Worm (Caenorhabditis elegans) whole organism, L2 larva: Measurements from ENCODE around the gene fbxa-63.

Experiments used
- C34F6.9 ChIP-seq: fragments of 150-350 bp; optimal IDR thresholded peaks from 2 replicates; lab custom pipeline; 2014; ENCODE audit warnings: missing biosample characterization, missing genetic modification characterization
- R02D3.7 ChIP-seq: fragments of 150-350 bp; optimal IDR thresholded peaks from 2 replicates; lab custom pipeline; 2014; ENCODE audit warnings: missing biosample characterization, missing genetic modification characterization
- ZK546.5 ChIP-seq: sonication (generic microtip); optimal IDR thresholded peaks from 2 replicates; lab custom pipeline; 2017; ENCODE audit warnings: missing biosample characterization, missing genetic modification characterization
- alr-1 ChIP-seq: fragments of 150-350 bp; optimal IDR thresholded peaks from 2 replicates; lab custom pipeline; 2014; ENCODE audit warnings: missing biosample characterization, missing genetic modification characterization
- aly-2 ChIP-seq: fragments of 150-350 bp; optimal IDR thresholded peaks from 2 replicates; lab custom pipeline; 2014; ENCODE audit warnings: missing biosample characterization, missing genetic modification characterization
- ama-1 ChIP-seq: fragments of 150-350 bp; optimal IDR thresholded peaks from 2 replicates; lab custom pipeline; 2018; ENCODE audit warnings: inconsistent platforms
- blmp-1 ChIP-seq: sonication (generic microtip); optimal IDR thresholded peaks from 2 replicates; lab custom pipeline; 2017; ENCODE audit warnings: missing genetic modification characterization, mild to moderate bottlenecking, missing compliant biosample characterization, antibody characterized with exemption, moderate library complexity; ENCODE audit not compliant: insufficient read depth
- ceh-82 ChIP-seq: fragments of 150-350 bp; optimal IDR thresholded peaks from 2 replicates; lab custom pipeline; 2014; ENCODE audit warnings: missing biosample characterization, missing genetic modification characterization
- crh-2 ChIP-seq: sonication (generic microtip); optimal IDR thresholded peaks from 2 replicates; lab custom pipeline; 2017; ENCODE audit warnings: missing biosample characterization, missing genetic modification characterization
- dmd-4 ChIP-seq: sonication (generic microtip); optimal IDR thresholded peaks from 2 replicates; lab custom pipeline; 2017; ENCODE audit warnings: missing biosample characterization, missing genetic modification characterization
- egl-27 ChIP-seq: sonication (generic microtip); optimal IDR thresholded peaks from 3 replicates; lab custom pipeline; 2017; ENCODE audit warnings: missing biosample characterization, missing genetic modification reagents, missing genetic modification characterization
- elt-1 ChIP-seq: fragments of 150-350 bp; optimal IDR thresholded peaks from 2 replicates; lab custom pipeline; 2014; ENCODE audit warnings: missing biosample characterization, missing genetic modification characterization
- elt-3 ChIP-seq: sonication (generic microtip); optimal IDR thresholded peaks from 2 replicates; lab custom pipeline; 2017; ENCODE audit warnings: missing biosample characterization, missing genetic modification characterization
- fos-1 ChIP-seq: fragments of 150-350 bp; optimal IDR thresholded peaks from 2 replicates; lab custom pipeline; 2014; ENCODE audit warnings: missing biosample characterization, missing genetic modification characterization
- gmeb-1 ChIP-seq: fragments of 150-350 bp; optimal IDR thresholded peaks from 2 replicates; lab custom pipeline; 2014; ENCODE audit warnings: missing biosample characterization, missing genetic modification characterization
- lin-11 ChIP-seq: fragments of 150-350 bp; sonication (generic microtip); optimal IDR thresholded peaks from 2 replicates; lab custom pipeline; 2014; ENCODE audit warnings: missing biosample characterization, missing genetic modification characterization, inconsistent platforms, mixed read lengths
- lin-13 ChIP-seq: fragments of 150-350 bp; optimal IDR thresholded peaks from 2 replicates; lab custom pipeline; 2014; ENCODE audit warnings: missing biosample characterization, missing genetic modification reagents, missing genetic modification characterization
- lin-39 ChIP-seq: fragments of 150-350 bp; optimal IDR thresholded peaks from 2 replicates; lab custom pipeline; 2014; ENCODE audit warnings: missing biosample characterization, missing genetic modification reagents, missing genetic modification characterization
- lsy-2 ChIP-seq, 2 experiments: fragments of 150-350 bp in 1 of 2; sonication (generic microtip) in 1 of 2; optimal IDR thresholded peaks; 2 replicates each; lab custom pipeline; 2014 to 2017; ENCODE audit warnings: missing biosample characterization in 2 of 2, missing genetic modification characterization in 2 of 2
- mab-5 ChIP-seq: fragments of 150-350 bp; optimal IDR thresholded peaks from 2 replicates; lab custom pipeline; 2014; ENCODE audit warnings: missing biosample characterization, missing genetic modification characterization
- mbf-1 ChIP-seq: sonication (generic microtip); optimal IDR thresholded peaks from 2 replicates; lab custom pipeline; 2017; ENCODE audit warnings: missing biosample characterization, missing genetic modification characterization
- mdl-1 ChIP-seq, 2 experiments: fragments of 150-350 bp in 1 of 2; sonication (generic microtip) in 1 of 2; optimal IDR thresholded peaks; 2 replicates each; lab custom pipeline; 2017; ENCODE audit warnings: missing biosample characterization in 2 of 2, missing genetic modification characterization in 2 of 2
- nhr-10 ChIP-seq: sonication (generic microtip); optimal IDR thresholded peaks from 2 replicates; lab custom pipeline; 2017; ENCODE audit warnings: missing biosample characterization, missing genetic modification characterization
- nhr-11 ChIP-seq: fragments of 150-350 bp; optimal IDR thresholded peaks from 2 replicates; lab custom pipeline; 2014; ENCODE audit warnings: missing biosample characterization, missing genetic modification characterization
- nhr-129 ChIP-seq: fragments of 150-350 bp; optimal IDR thresholded peaks from 2 replicates; lab custom pipeline; 2014; ENCODE audit warnings: missing biosample characterization, missing genetic modification characterization
- nhr-21 ChIP-seq: fragments of 150-350 bp; optimal IDR thresholded peaks from 2 replicates; lab custom pipeline; 2014; ENCODE audit warnings: missing biosample characterization, missing genetic modification characterization
- nhr-23 ChIP-seq: fragments of 150-350 bp; optimal IDR thresholded peaks from 2 replicates; lab custom pipeline; 2014; ENCODE audit warnings: missing biosample characterization, missing genetic modification reagents, missing genetic modification characterization
- nhr-237 ChIP-seq: fragments of 150-350 bp; optimal IDR thresholded peaks from 2 replicates; lab custom pipeline; 2014; ENCODE audit warnings: missing biosample characterization, missing genetic modification characterization
- nhr-25 ChIP-seq: fragments of 150-350 bp; sonication (generic microtip); optimal IDR thresholded peaks from 3 replicates; lab custom pipeline; 2014; ENCODE audit warnings: missing biosample characterization, missing genetic modification characterization
- nhr-6 ChIP-seq: fragments of 150-350 bp; optimal IDR thresholded peaks from 2 replicates; lab custom pipeline; 2014; ENCODE audit warnings: missing biosample characterization, missing genetic modification characterization
- nhr-77 ChIP-seq: fragments of 150-350 bp; optimal IDR thresholded peaks from 2 replicates; lab custom pipeline; 2014; ENCODE audit warnings: missing biosample characterization, missing genetic modification characterization
- peb-1 ChIP-seq: fragments of 150-350 bp; optimal IDR thresholded peaks from 2 replicates; lab custom pipeline; 2014; ENCODE audit warnings: missing biosample characterization, missing genetic modification characterization
- sem-4 ChIP-seq: fragments of 150-350 bp; optimal IDR thresholded peaks from 2 replicates; lab custom pipeline; 2014; ENCODE audit warnings: missing biosample characterization, missing genetic modification reagents, missing genetic modification characterization
- skn-1 ChIP-seq: sonication (generic microtip); optimal IDR thresholded peaks from 2 replicates; lab custom pipeline; 2017; ENCODE audit warnings: missing biosample characterization, missing genetic modification characterization
- sma-3 ChIP-seq: sonication (generic microtip); optimal IDR thresholded peaks from 2 replicates; lab custom pipeline; 2016; ENCODE audit warnings: missing genetic modification reagents, missing genetic modification characterization, missing compliant biosample characterization
- sma-9 ChIP-seq, 2 experiments: fragments of 150-350 bp in 1 of 2; sonication (generic microtip) in 1 of 2; optimal IDR thresholded peaks; 2 replicates each; lab custom pipeline; 2014 to 2016; ENCODE audit warnings: missing genetic modification characterization in 2 of 2, mild to moderate bottlenecking in 1 of 2, missing biosample characterization in 1 of 2, missing compliant biosample characterization in 1 of 2, missing genetic modification reagents in 1 of 2, moderate library complexity in 1 of 2
- unc-39 ChIP-seq: fragments of 150-350 bp; optimal IDR thresholded peaks from 2 replicates; lab custom pipeline; 2014; ENCODE audit warnings: missing biosample characterization, missing genetic modification characterization
- unc-55 ChIP-seq: fragments of 150-350 bp; sonication (generic microtip); optimal IDR thresholded peaks from 3 replicates; lab custom pipeline; 2014; ENCODE audit warnings: missing biosample characterization, missing genetic modification reagents, missing genetic modification characterization
- zag-1 ChIP-seq: fragments of 150-350 bp; optimal IDR thresholded peaks from 2 replicates; lab custom pipeline; 2014; ENCODE audit warnings: missing biosample characterization, missing genetic modification characterization
- ztf-11 ChIP-seq: sonication (generic microtip); optimal IDR thresholded peaks from 2 replicates; lab custom pipeline; 2017; ENCODE audit warnings: missing biosample characterization, missing genetic modification characterization
- ztf-4 ChIP-seq: fragments of 150-350 bp; optimal IDR thresholded peaks from 2 replicates; lab custom pipeline; 2014; ENCODE audit warnings: missing biosample characterization, missing genetic modification characterization

Gene fbxa-63

ce11 chrIII:1207852-1208251, 35.5 kb upstream of the fbxa-63 start, which contains the start of gene orc-3:
TSS of gene orc-3 (plus strand) at chrIII:1208133.
- no peak for TF ChIP-seq elt-3 (tag; lab: Kevin White, UChicago)
- TF ChIP-seq dmd-4 (tag; lab: Kevin White, UChicago), result no peak
- TF ChIP-seq mbf-1 (tag; lab: Kevin White, UChicago), result no peak
- no peak for TF ChIP-seq elt-1
- no peak for TF ChIP-seq ztf-11 (tag; lab: Kevin White, UChicago)
- no peak for TF ChIP-seq ztf-4 (tag; lab: Kevin White, UChicago)
- TF ChIP-seq egl-27 (tag; lab: Kevin White, UChicago), result no peak
- no peak for TF ChIP-seq ZK546.5 (tag; lab: Kevin White, UChicago)
- TF ChIP-seq nhr-23 (tag; lab: Kevin White, UChicago), result no peak
- TF ChIP-seq mdl-1 (tag; optimal IDR thresholded peaks at IDR 0.05; lab: Kevin White, UChicago), result no peak
- TF ChIP-seq sma-3, result no peak
- peak; percentile 34 for TF ChIP-seq C34F6.9 (tag; lab: Kevin White, UChicago)
- TF ChIP-seq sma-9 (GFP tag; optimal IDR thresholded peaks at IDR 0.05; lab: Kevin White, UChicago), result no peak
- no peak for TF ChIP-seq sma-9 (tag; optimal IDR thresholded peaks at IDR 0.05; lab: Kevin White, UChicago)
- no peak for TF ChIP-seq nhr-6 (tag; lab: Kevin White, UChicago)
- TF ChIP-seq crh-2 (tag; lab: Kevin White, UChicago), result no peak
- no peak for TF ChIP-seq nhr-10
- no peak for TF ChIP-seq R02D3.7 (tag; lab: Kevin White, UChicago)
- peak in 1 of 2 experiments; percentile 55 for TF ChIP-seq lsy-2 (tag; optimal IDR thresholded peaks at IDR 0.05; lab: Kevin White, UChicago)
- TF ChIP-seq zag-1, result no peak
- TF ChIP-seq lin-13, result peak; percentile 58
- TF ChIP-seq nhr-21 (tag; lab: Kevin White, UChicago), result no peak
- TF ChIP-seq blmp-1 (tag; lab: Kevin White, UChicago), result no peak
- no peak for TF ChIP-seq alr-1
- no peak for TF ChIP-seq lin-11
- TF ChIP-seq ceh-82 (tag; lab: Kevin White, UChicago), result no peak
- peak; percentile 21 for TF ChIP-seq nhr-129 (tag; lab: Kevin White, UChicago)
- TF ChIP-seq mab-5 (tag; lab: Kevin White, UChicago), result no peak
- TF ChIP-seq unc-55 (GFP tag; lab: Kevin White, UChicago), result peak; percentile 56
- TF ChIP-seq ama-1 (lab: Kevin White, UChicago), result no peak
- no peak for TF ChIP-seq sem-4 (tag; lab: Kevin White, UChicago)
- TF ChIP-seq gmeb-1 (tag; lab: Kevin White, UChicago), result peak; percentile 84
- no peak for TF ChIP-seq nhr-77 (tag; lab: Kevin White, UChicago)
- no peak for TF ChIP-seq lin-39
- TF ChIP-seq peb-1, result no peak
- TF ChIP-seq, all 48 proteins: peak for 6

DNA sequence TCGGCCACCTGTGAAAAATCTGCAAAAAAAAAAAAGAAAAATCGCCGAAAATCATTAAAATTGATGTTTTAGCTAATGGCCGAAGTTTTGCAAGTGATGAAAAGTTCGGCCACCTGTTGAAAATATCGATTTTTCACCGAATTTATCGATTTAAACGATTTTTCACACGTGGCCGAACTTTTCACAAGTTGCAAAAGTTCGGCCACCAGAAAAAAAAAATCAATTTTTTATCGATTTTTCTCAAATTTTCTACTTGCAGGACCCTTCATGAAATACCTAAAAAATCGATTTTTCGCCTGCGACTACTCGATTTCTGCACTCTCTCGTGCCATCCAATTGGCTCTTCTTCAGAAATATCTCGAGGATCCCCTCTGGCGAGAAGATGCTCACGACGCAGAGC, 32.7 kb upstream of the fbxa-63 start:
- TF ChIP-seq mdl-1 (tag; optimal IDR thresholded peaks at IDR 0.05; lab: Kevin White, UChicago) (no peak), mab-5 (tag; lab: Kevin White, UChicago) (no peak), elt-1 (no peak), sma-3 (no peak), skn-1 (tag; lab: Kevin White, UChicago) (no peak), nhr-25 (no peak), alr-1 (no peak), ceh-82 (tag; lab: Kevin White, UChicago) (no peak), unc-39 (tag; lab: Kevin White, UChicago) (no peak), R02D3.7 (tag; lab: Kevin White, UChicago) (no peak), dmd-4 (tag; lab: Kevin White, UChicago) (no peak), ztf-11 (tag; lab: Kevin White, UChicago) (no peak), aly-2 (no peak), blmp-1 (tag; lab: Kevin White, UChicago) (no peak), nhr-11 (no peak), nhr-10 (no peak)

DNA sequence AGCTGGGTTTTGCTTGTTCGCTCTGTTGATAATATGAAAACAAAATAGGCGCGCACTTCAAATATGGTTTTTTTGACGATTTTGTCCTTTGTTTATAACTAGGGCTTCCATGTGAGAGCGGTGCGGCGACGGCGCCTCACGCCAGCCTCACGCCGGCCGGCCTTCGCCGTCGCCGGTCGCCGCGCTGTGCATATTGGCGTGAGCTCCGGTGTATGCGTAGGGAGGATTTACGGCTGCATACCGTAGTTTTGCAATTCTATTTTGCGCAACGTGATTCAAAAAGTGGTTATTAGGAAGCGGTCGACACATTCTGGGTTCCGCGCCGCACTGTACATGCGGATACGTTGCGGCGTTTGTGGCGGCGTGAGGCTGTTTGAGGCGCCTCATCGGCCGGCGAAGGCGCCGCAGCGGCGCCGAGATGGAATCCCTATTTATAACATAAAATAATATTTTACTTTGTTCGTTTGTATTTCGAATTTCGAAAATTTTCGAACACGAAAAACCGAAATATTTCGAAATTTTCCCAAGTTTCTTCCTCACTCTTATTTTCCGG, 29.1 kb upstream of the fbxa-63 start:
- TF ChIP-seq nhr-237, result no peak
- no peak for TF ChIP-seq mdl-1 (tag; optimal IDR thresholded peaks at IDR 0.05; lab: Kevin White, UChicago)
- no peak for TF ChIP-seq ama-1 (lab: Kevin White, UChicago)
- no peak for TF ChIP-seq mab-5 (tag; lab: Kevin White, UChicago)
- TF ChIP-seq lin-39, result no peak
- TF ChIP-seq nhr-11, result no peak
- TF ChIP-seq blmp-1 (tag; lab: Kevin White, UChicago), result no peak
- TF ChIP-seq lin-11, result no peak
- TF ChIP-seq ZK546.5 (tag; lab: Kevin White, UChicago), result no peak
- no peak for TF ChIP-seq ztf-4 (tag; lab: Kevin White, UChicago)
- no peak for TF ChIP-seq nhr-129 (tag; lab: Kevin White, UChicago)
- no peak for TF ChIP-seq sem-4 (tag; lab: Kevin White, UChicago)
- no peak for TF ChIP-seq sma-9 (GFP tag; optimal IDR thresholded peaks at IDR 0.05; lab: Kevin White, UChicago)
- no peak for TF ChIP-seq sma-9 (tag; optimal IDR thresholded peaks at IDR 0.05; lab: Kevin White, UChicago)
- no peak for TF ChIP-seq nhr-77 (tag; lab: Kevin White, UChicago)
- no peak for TF ChIP-seq R02D3.7 (tag; lab: Kevin White, UChicago)
- no peak for TF ChIP-seq lin-13
- TF ChIP-seq fos-1 (tag; lab: Kevin White, UChicago), result no peak
- TF ChIP-seq alr-1, result no peak
